Worm (Caenorhabditis elegans) whole organism, L4 larva: ENCODE data around the gene Y50D7A.8.

Experiments used
- F37D6.2 ChIP-seq: sonication (generic microtip); optimal IDR thresholded peaks from 2 replicates; lab custom pipeline; 2016; ENCODE audit warnings: mild to moderate bottlenecking, missing genetic modification characterization, missing compliant biosample characterization
- T26A8.4 ChIP-seq: fragments of 200-800 bp; sonication (Bioruptor generic); IDR thresholded peaks from 2 replicates; pipeline ENCODE4 v1.3.6; 2022; ENCODE audit warnings: missing genetic modification characterization, missing compliant biosample characterization
- Y48G9A.11 ChIP-seq: fragments of 200-800 bp; sonication (Bioruptor generic); IDR thresholded peaks from 2 replicates; pipeline ENCODE4 v1.3.6; 2022; ENCODE audit warnings: missing genetic modification reagents, missing genetic modification characterization, missing compliant biosample characterization
- aha-1 ChIP-seq: fragments of 150-350 bp; peaks from one replicate; lab custom pipeline; 2014; ENCODE audit warnings: missing biosample characterization, missing genetic modification characterization
- ceh-20 ChIP-seq: fragments of 200-800 bp; sonication (Bioruptor generic); IDR thresholded peaks from 2 replicates; pipeline ENCODE4 v1.3.6; 2022; ENCODE audit warnings: missing genetic modification reagents, missing genetic modification characterization, missing compliant biosample characterization
- ceh-28 ChIP-seq: fragments of 150-350 bp; optimal IDR thresholded peaks from 2 replicates; lab custom pipeline; 2014; ENCODE audit warnings: missing biosample characterization, missing genetic modification reagents, missing genetic modification characterization
- ceh-32 ChIP-seq: sonication (generic microtip); optimal IDR thresholded peaks from 2 replicates; lab custom pipeline; 2016; ENCODE audit warnings: mild to moderate bottlenecking, missing genetic modification characterization, missing compliant biosample characterization; ENCODE audit not compliant: poor library complexity
- ceh-44 ChIP-seq: fragments of 200-800 bp; sonication (Bioruptor generic); IDR thresholded peaks from 2 replicates; pipeline ENCODE4 v1.3.6; 2022; ENCODE audit warnings: missing genetic modification reagents, missing genetic modification characterization, missing compliant biosample characterization
- ces-1 ChIP-seq: fragments of 150-350 bp; sonication (generic microtip); optimal IDR thresholded peaks from 4 replicates; lab custom pipeline; 2014; ENCODE audit warnings: missing biosample characterization, missing genetic modification reagents, missing genetic modification characterization
- daf-16 ChIP-seq, 3 experiments: sonication (generic microtip); optimal IDR thresholded peaks; 2 replicates each; lab custom pipeline; 2016 to 2017; ENCODE audit warnings: missing genetic modification characterization in 3 of 3, missing genetic modification reagents in 3 of 3, mild to moderate bottlenecking in 2 of 3, missing compliant biosample characterization in 2 of 3, missing biosample characterization in 1 of 3, moderate library complexity in 1 of 3
- daf-8 ChIP-seq: fragments of 200-800 bp; sonication (Bioruptor generic); IDR thresholded peaks from 2 replicates; pipeline ENCODE4 v1.3.6; 2022; ENCODE audit warnings: missing genetic modification characterization, missing compliant biosample characterization
- dmd-9 ChIP-seq: fragments of 200-800 bp; sonication (Bioruptor generic); IDR thresholded peaks from 2 replicates; pipeline ENCODE4 v1.3.6; 2022; ENCODE audit warnings: missing genetic modification reagents, missing genetic modification characterization, missing compliant biosample characterization
- dve-1 ChIP-seq: sonication (generic microtip); optimal IDR thresholded peaks from 2 replicates; lab custom pipeline; 2017; ENCODE audit warnings: antibody characterized with exemption, mild to moderate bottlenecking, missing genetic modification characterization, missing compliant biosample characterization; ENCODE audit not compliant: insufficient read depth
- egl-43 ChIP-seq: fragments of 200-800 bp; sonication (Bioruptor generic); IDR thresholded peaks from 2 replicates; pipeline ENCODE4 v1.3.6; 2022; ENCODE audit warnings: missing genetic modification reagents, missing genetic modification characterization, missing compliant biosample characterization
- hlh-30 ChIP-seq: sonication (generic microtip); optimal IDR thresholded peaks from 2 replicates; lab custom pipeline; 2017; ENCODE audit warnings: antibody characterized with exemption, mild to moderate bottlenecking, missing genetic modification characterization, missing compliant biosample characterization; ENCODE audit not compliant: insufficient read depth
- lim-7 ChIP-seq: fragments of 200-800 bp; sonication (Bioruptor generic); IDR thresholded peaks from 2 replicates; pipeline ENCODE4 v1.3.6; 2022; ENCODE audit warnings: missing genetic modification characterization, missing compliant biosample characterization
- lin-1 ChIP-seq: fragments of 200-800 bp; sonication (Bioruptor generic); IDR thresholded peaks from 2 replicates; pipeline ENCODE4 v1.3.6; 2022; ENCODE audit warnings: missing genetic modification reagents, missing genetic modification characterization, missing compliant biosample characterization
- madf-5 ChIP-seq, 2 experiments: fragments of 200-800 bp; sonication (Bioruptor generic); IDR thresholded peaks; 2 replicates each; pipeline ENCODE4 v1.3.6; 2022; ENCODE audit warnings: missing compliant biosample characterization in 2 of 2, missing genetic modification characterization in 2 of 2
- madf-9 ChIP-seq: fragments of 200-800 bp; sonication (Bioruptor generic); conservative IDR thresholded peaks from 2 replicates; pipeline ENCODE4 v1.3.6; 2022; ENCODE audit warnings: missing genetic modification reagents, missing genetic modification characterization, missing compliant biosample characterization
- nhr-10 ChIP-seq: fragments of 150-350 bp; optimal IDR thresholded peaks from 2 replicates; lab custom pipeline; 2014; ENCODE audit warnings: missing biosample characterization, missing genetic modification characterization
- nhr-102 ChIP-seq: sonication (generic microtip); optimal IDR thresholded peaks from 2 replicates; lab custom pipeline; 2016; ENCODE audit warnings: mild to moderate bottlenecking, missing genetic modification characterization, moderate library complexity, missing compliant biosample characterization
- nhr-111 ChIP-seq: fragments of 200-800 bp; sonication (Bioruptor generic); optimal IDR thresholded peaks from 2 replicates; lab custom pipeline; 2018; ENCODE audit warnings: mild to moderate bottlenecking, missing genetic modification characterization, missing compliant biosample characterization
- nhr-237 ChIP-seq: sonication (generic microtip); optimal IDR thresholded peaks from 2 replicates; lab custom pipeline; 2017; ENCODE audit warnings: missing biosample characterization, missing genetic modification characterization
- nhr-42 ChIP-seq: fragments of 200-800 bp; sonication (Bioruptor generic); IDR thresholded peaks from 2 replicates; pipeline ENCODE4 v1.3.6; 2022; ENCODE audit warnings: missing genetic modification characterization, missing compliant biosample characterization
- nhr-6 ChIP-seq: fragments of 150-350 bp; optimal IDR thresholded peaks from 2 replicates; lab custom pipeline; 2014; ENCODE audit warnings: missing biosample characterization, missing genetic modification characterization
- nhr-76 ChIP-seq: fragments of 150-350 bp; optimal IDR thresholded peaks from 2 replicates; lab custom pipeline; 2014; ENCODE audit warnings: missing biosample characterization, missing genetic modification characterization
- nhr-77 ChIP-seq: fragments of 150-350 bp; optimal IDR thresholded peaks from 2 replicates; lab custom pipeline; 2014; ENCODE audit warnings: missing biosample characterization, missing genetic modification characterization
- php-3 ChIP-seq: fragments of 200-800 bp; sonication (Bioruptor generic); IDR thresholded peaks from 2 replicates; pipeline ENCODE4 v1.3.6; 2022; ENCODE audit warnings: missing genetic modification reagents, missing genetic modification characterization, missing compliant biosample characterization
- sdz-12 ChIP-seq: fragments of 200-800 bp; sonication (Bioruptor generic); optimal IDR thresholded peaks from 2 replicates; lab custom pipeline; 2018; ENCODE audit warnings: mild to moderate bottlenecking, missing genetic modification characterization, missing compliant biosample characterization
- skn-1 ChIP-seq: fragments of 150-350 bp; optimal IDR thresholded peaks from 2 replicates; lab custom pipeline; 2014; ENCODE audit warnings: missing biosample characterization, missing genetic modification characterization
- spr-3 ChIP-seq: fragments of 200-800 bp; sonication (Bioruptor generic); optimal IDR thresholded peaks from 2 replicates; lab custom pipeline; 2018; ENCODE audit warnings: mild to moderate bottlenecking, missing genetic modification characterization, missing compliant biosample characterization
- tra-1 ChIP-seq: fragments of 200-800 bp; sonication (Bioruptor generic); IDR thresholded peaks from 2 replicates; pipeline ENCODE4 v1.3.6; 2022; ENCODE audit warnings: missing genetic modification reagents, missing genetic modification characterization, missing compliant biosample characterization
- unc-62 ChIP-seq, 3 experiments: fragments of 150-350 bp in 1 of 3; sonication (generic microtip); optimal IDR thresholded peaks in 2 of 3; peaks in 1 of 3; 1 replicate in 1 of 3; 2 replicates in 2 of 3; lab custom pipeline; 2014 to 2017; ENCODE audit warnings: missing biosample characterization in 3 of 3, missing genetic modification characterization in 3 of 3, missing genetic modification reagents in 3 of 3, missing genotype in 1 of 3
- vab-7 ChIP-seq: fragments of 200-800 bp; sonication (Bioruptor generic); IDR thresholded peaks from 2 replicates; pipeline ENCODE4 v1.3.6; 2022; ENCODE audit warnings: missing genetic modification reagents, missing genetic modification characterization, missing compliant biosample characterization
- ztf-11 ChIP-seq: fragments of 150-350 bp; optimal IDR thresholded peaks from 2 replicates; lab custom pipeline; 2014; ENCODE audit warnings: missing biosample characterization, missing genetic modification characterization

The Y50D7A.8 gene

ce11 chrIII:343141-343345, at the start of gene Y50D7A.8:
Y50D7A.8 (minus strand) TSS chrIII:343241.
- TF ChIP-seq F37D6.2 (tag; lab: Kevin White, UChicago) (no peak), nhr-111 (GFP tag; lab: Kevin White, UChicago) (no peak), dmd-9 (GFP tag; lab: Robert Waterston, UW) (no peak), php-3 (GFP tag; lab: Robert Waterston, UW) (no peak), vab-7 (GFP tag; lab: Robert Waterston, UW) (no peak), madf-9 (no peak), nhr-42 (GFP tag; lab: Robert Waterston, UW) (no peak), spr-3 (no peak), daf-8 (GFP tag; lab: Robert Waterston, UW) (no peak), daf-16 (GFP tag; optimal IDR thresholded peaks at IDR 0.05; lab: Kevin White, UChicago) (no peak), daf-16 (tag; optimal IDR thresholded peaks at IDR 0.05; lab: Kevin White, UChicago) (no peak), lim-7 (GFP tag; lab: Robert Waterston, UW) (no peak), ceh-28 (tag; lab: Kevin White, UChicago) (no peak), lin-1 (GFP tag; lab: Robert Waterston, UW) (no peak), nhr-6 (tag; lab: Kevin White, UChicago) (no peak), egl-43 (no peak)

- TF ChIP-seq hlh-30 (peak; percentile 20), unc-62 (GFP tag; optimal IDR thresholded peaks at IDR 0.05 in 1 of 2; lab: Kevin White, UChicago) (peak in 1 of 2 experiments; percentile 96), unc-62 (tag; optimal IDR thresholded peaks at IDR 0.05; lab: Kevin White, UChicago) (no peak), nhr-102 (tag; lab: Kevin White, UChicago) (no peak)
Measured at ce11 chrIII:385068-385467, 42.0 kb upstream of the Y50D7A.8 start.

- TF ChIP-seq nhr-76 (tag; lab: Kevin White, UChicago) (no peak), skn-1 (tag; lab: Kevin White, UChicago) (no peak), sdz-12 (no peak), ceh-20 (GFP tag; lab: Robert Waterston, UW) (no peak), ztf-11 (tag; lab: Kevin White, UChicago) (no peak), nhr-111 (GFP tag; lab: Kevin White, UChicago) (no peak), spr-3 (no peak), madf-5 (GFP tag; IDR thresholded peaks at IDR 0.05; lab: Robert Waterston, UW) (no peak), ces-1 (GFP tag; lab: Kevin White, UChicago) (no peak), dve-1 (tag; lab: Kevin White, UChicago) (no peak), tra-1 (no peak), aha-1 (tag; lab: Kevin White, UChicago) (no peak), ceh-32 (tag; lab: Kevin White, UChicago) (no peak), T26A8.4 (GFP tag; lab: Robert Waterston, UW) (no peak), nhr-10 (tag; lab: Kevin White, UChicago) (no peak), unc-62 (GFP tag; optimal IDR thresholded peaks at IDR 0.05 in 1 of 2; lab: Kevin White, UChicago) (no peak), unc-62 (tag; optimal IDR thresholded peaks at IDR 0.05; lab: Kevin White, UChicago) (no peak)
Measured at ce11 chrIII:382470-382869, 39.4 kb upstream of the Y50D7A.8 start, which contains the start of gene K10F12.7. K10F12.7 (minus strand) TSS chrIII:382570.

- TF ChIP-seq nhr-6 (tag; lab: Kevin White, UChicago) = no peak
- no peak for TF ChIP-seq nhr-77
- no peak for TF ChIP-seq nhr-237
- TF ChIP-seq ceh-44 (GFP tag; lab: Robert Waterston, UW) = no peak
- TF ChIP-seq Y48G9A.11 = no peak
Measured at ce11 chrIII:381198-381597, 38.2 kb upstream of the Y50D7A.8 start, which contains the start of gene gsto-3. gsto-3 (minus strand) TSS chrIII:381298.
